Fruit fly (Drosophila melanogaster): ENCODE measurements around the gene srw.

dm6 chr3L:4302088-4302487 lies 18.8 kb upstream of the srw start:
- TF ChIP-seq CG8281 (tag; optimal IDR thresholded peaks at IDR 0.05) (no peak), CG7963 (GFP tag; IDR thresholded peaks at IDR 0.05; ENCODE audit: partially characterized antibody) (no peak), CG30431 (GFP tag; optimal IDR thresholded peaks at IDR 0.05) (no peak), slbo (GFP tag; IDR thresholded peaks at IDR 0.05) (no peak), CG2889 (GFP tag; IDR thresholded peaks at IDR 0.05) (no peak), CG12236 (GFP tag; optimal IDR thresholded peaks at IDR 0.05) (no peak), pfk (GFP tag; optimal IDR thresholded peaks at IDR 0.05) (no peak), gro (GFP tag; optimal IDR thresholded peaks at IDR 0.05) (no peak), kay (GFP tag; optimal IDR thresholded peaks at IDR 0.05) (no peak), Sry-δ (GFP tag; optimal IDR thresholded peaks at IDR 0.05) (no peak), CG9437 (GFP tag; optimal IDR thresholded peaks at IDR 0.05) (no peak)
